Worm (Caenorhabditis elegans) whole organism, young adult: ENCODE data around the gene Y48E1C.2.

Experiments used
- B0035.1 ChIP-seq: sonication (generic microtip); optimal IDR thresholded peaks from 2 replicates; lab custom pipeline; 2016; ENCODE audit warnings: missing genetic modification characterization, mild to moderate bottlenecking, missing compliant biosample characterization, missing genotype, missing genetic modification reagents
- B0336.3 ChIP-seq: fragments of 200-800 bp; sonication (Bioruptor generic); IDR thresholded peaks from 2 replicates; pipeline ENCODE4 v1.3.6; 2022; ENCODE audit warnings: missing genetic modification characterization, missing compliant biosample characterization
- C06A6.2 ChIP-seq: fragments of 200-800 bp; sonication (Bioruptor generic); conservative IDR thresholded peaks from 2 replicates; pipeline ENCODE4 v1.3.6; 2022; ENCODE audit warnings: missing genetic modification characterization, missing compliant biosample characterization
- F22D6.2 ChIP-seq: sonication (generic microtip); optimal IDR thresholded peaks from 2 replicates; lab custom pipeline; 2016; ENCODE audit warnings: mild to moderate bottlenecking, missing genetic modification characterization, missing compliant biosample characterization
- T07F8.4 ChIP-seq: sonication (generic microtip); optimal IDR thresholded peaks from 2 replicates; lab custom pipeline; 2016; ENCODE audit warnings: mild to moderate bottlenecking, missing genetic modification characterization, moderate library complexity, missing compliant biosample characterization
- T26A5.8 ChIP-seq: sonication (generic microtip); optimal IDR thresholded peaks from 2 replicates; lab custom pipeline; 2016; ENCODE audit warnings: missing genetic modification characterization, missing compliant biosample characterization
- atf-7 ChIP-seq: sonication (generic microtip); optimal IDR thresholded peaks from 2 replicates; lab custom pipeline; 2017; ENCODE audit warnings: mild to moderate bottlenecking, missing genetic modification characterization, missing compliant biosample characterization
- athp-1 ChIP-seq: sonication (generic microtip); optimal IDR thresholded peaks from 2 replicates; lab custom pipeline; 2017; ENCODE audit warnings: mild to moderate bottlenecking, missing genetic modification characterization, missing compliant biosample characterization
- attf-6 ChIP-seq: fragments of 200-800 bp; sonication (Bioruptor generic); IDR thresholded peaks from 2 replicates; pipeline ENCODE4 v1.3.6; 2022; ENCODE audit warnings: missing genetic modification reagents, missing genetic modification characterization, missing compliant biosample characterization
- cebp-2 ChIP-seq: fragments of 200-800 bp; sonication (Bioruptor generic); IDR thresholded peaks from 2 replicates; pipeline ENCODE4 v1.3.6; 2022; ENCODE audit warnings: missing genetic modification characterization, missing compliant biosample characterization
- ceh-100 ChIP-seq: fragments of 200-800 bp; sonication (Bioruptor generic); IDR thresholded peaks from 2 replicates; pipeline ENCODE4 v1.3.6; 2022; ENCODE audit warnings: missing genetic modification reagents, missing genetic modification characterization, missing compliant biosample characterization
- ceh-40 ChIP-seq: fragments of 200-800 bp; sonication (Bioruptor generic); IDR thresholded peaks from 2 replicates; pipeline ENCODE4 v1.3.6; 2022; ENCODE audit warnings: missing genetic modification characterization, missing compliant biosample characterization
- ceh-58 ChIP-seq: fragments of 200-800 bp; sonication (Bioruptor generic); IDR thresholded peaks from 2 replicates; pipeline ENCODE4 v1.3.6; 2022; ENCODE audit warnings: missing genetic modification characterization, missing compliant biosample characterization
- chd-7 ChIP-seq: sonication (generic microtip); optimal IDR thresholded peaks from 2 replicates; lab custom pipeline; 2016; ENCODE audit warnings: mild to moderate bottlenecking, missing genetic modification characterization, moderate library complexity, missing compliant biosample characterization
- die-1 ChIP-seq: sonication (generic microtip); optimal IDR thresholded peaks from 2 replicates; lab custom pipeline; 2016; ENCODE audit warnings: missing genotype, mild to moderate bottlenecking, missing genetic modification characterization, missing compliant biosample characterization
- dox-1 ChIP-seq: fragments of 200-800 bp; sonication (Bioruptor generic); IDR thresholded peaks from 2 replicates; pipeline ENCODE4 v1.3.6; 2022; ENCODE audit warnings: missing genetic modification reagents, missing genetic modification characterization, missing compliant biosample characterization
- dpl-1 ChIP-seq: fragments of 150-350 bp; optimal IDR thresholded peaks from 2 replicates; lab custom pipeline; 2014; ENCODE audit warnings: missing biosample characterization, missing genetic modification reagents, missing genetic modification characterization
- egrh-3 ChIP-seq: fragments of 200-800 bp; sonication (Bioruptor generic); IDR thresholded peaks from 2 replicates; pipeline ENCODE4 v1.3.6; 2022; ENCODE audit warnings: missing genetic modification reagents, missing genetic modification characterization, missing compliant biosample characterization
- hlh-26 ChIP-seq: fragments of 200-800 bp; sonication (Bioruptor generic); conservative IDR thresholded peaks from 2 replicates; pipeline ENCODE4 v1.3.6; 2022; ENCODE audit warnings: missing genetic modification reagents, missing genetic modification characterization, missing compliant biosample characterization
- let-607 ChIP-seq, 2 experiments: fragments of 200-800 bp in 1 of 2; sonication (Bioruptor generic) in 1 of 2; sonication (generic microtip) in 1 of 2; optimal IDR thresholded peaks; 2 replicates each; lab custom pipeline; 2016 to 2018; ENCODE audit warnings: mild to moderate bottlenecking in 2 of 2, missing compliant biosample characterization in 2 of 2, missing genetic modification characterization in 2 of 2, moderate library complexity in 2 of 2, missing genotype in 1 of 2
- lin-40 ChIP-seq: sonication (generic microtip); optimal IDR thresholded peaks from 2 replicates; lab custom pipeline; 2016; ENCODE audit warnings: missing genetic modification characterization, mild to moderate bottlenecking, missing compliant biosample characterization, missing genotype, missing genetic modification reagents
- lir-1 ChIP-seq: fragments of 200-800 bp; sonication (Bioruptor generic); conservative IDR thresholded peaks from 2 replicates; pipeline ENCODE4 v1.3.6; 2022; ENCODE audit warnings: missing genetic modification reagents, missing genetic modification characterization, missing compliant biosample characterization
- lsl-1 ChIP-seq: fragments of 200-800 bp; sonication (Bioruptor generic); optimal IDR thresholded peaks from 2 replicates; lab custom pipeline; 2018; ENCODE audit warnings: mild to moderate bottlenecking, missing genetic modification characterization, moderate library complexity, missing compliant biosample characterization
- lsy-27 ChIP-seq: sonication (generic microtip); optimal IDR thresholded peaks from 2 replicates; lab custom pipeline; 2017; ENCODE audit warnings: missing genetic modification characterization, mild to moderate bottlenecking, missing compliant biosample characterization, antibody characterized with exemption, missing genotype, borderline replicate concordance; ENCODE audit not compliant: insufficient read depth
- madf-10 ChIP-seq: sonication (generic microtip); optimal IDR thresholded peaks from 2 replicates; lab custom pipeline; 2016; ENCODE audit warnings: mild to moderate bottlenecking, missing genetic modification characterization, missing compliant biosample characterization
- madf-8 ChIP-seq: fragments of 200-800 bp; sonication (Bioruptor generic); conservative IDR thresholded peaks from 2 replicates; pipeline ENCODE4 v1.3.6; 2022; ENCODE audit warnings: missing genetic modification reagents, missing genetic modification characterization, missing compliant biosample characterization
- mcd-1 ChIP-seq: fragments of 200-800 bp; sonication (Bioruptor generic); IDR thresholded peaks from 2 replicates; pipeline ENCODE4 v1.3.6; 2022; ENCODE audit warnings: missing genetic modification reagents, missing genetic modification characterization, missing compliant biosample characterization
- mes-4 ChIP-seq: sonication (generic microtip); optimal IDR thresholded peaks from 2 replicates; lab custom pipeline; 2016; ENCODE audit warnings: missing genotype, missing genetic modification characterization, missing compliant biosample characterization
- pbrm-1 ChIP-seq: fragments of 200-800 bp; sonication (Bioruptor generic); IDR thresholded peaks from 2 replicates; pipeline ENCODE4 v1.3.6; 2022; ENCODE audit warnings: missing genetic modification reagents, missing genetic modification characterization, missing compliant biosample characterization
- snpc-1.1 ChIP-seq: sonication (generic microtip); optimal IDR thresholded peaks from 2 replicates; lab custom pipeline; 2017; ENCODE audit warnings: missing genetic modification characterization, mild to moderate bottlenecking, missing compliant biosample characterization, antibody characterized with exemption, moderate library complexity, missing genotype, missing genetic modification reagents; ENCODE audit not compliant: insufficient read depth
- snpc-1.3 ChIP-seq: sonication (generic microtip); optimal IDR thresholded peaks from 2 replicates; lab custom pipeline; 2017; ENCODE audit warnings: missing genetic modification characterization, mild to moderate bottlenecking, missing compliant biosample characterization, antibody characterized with exemption, moderate library complexity, missing genotype, missing genetic modification reagents; ENCODE audit not compliant: insufficient read depth
- tbp1 ChIP-seq: fragments of 200-800 bp; sonication (Bioruptor generic); optimal IDR thresholded peaks from 2 replicates; lab custom pipeline; 2018; ENCODE audit warnings: mild to moderate bottlenecking, missing genetic modification characterization, missing compliant biosample characterization
- tlf-1 ChIP-seq: fragments of 200-800 bp; sonication (Bioruptor generic); optimal IDR thresholded peaks from 2 replicates; lab custom pipeline; 2018; ENCODE audit warnings: mild to moderate bottlenecking, missing genetic modification characterization, missing compliant biosample characterization
- unc-62 ChIP-seq: fragments of 150-350 bp; optimal IDR thresholded peaks from 2 replicates; lab custom pipeline; 2014; ENCODE audit warnings: missing biosample characterization, missing genetic modification reagents, missing genetic modification characterization
- zfh-2 ChIP-seq: fragments of 200-800 bp; sonication (Bioruptor generic); conservative IDR thresholded peaks from 2 replicates; pipeline ENCODE4 v1.3.6; 2022; ENCODE audit warnings: missing genetic modification reagents, missing genetic modification characterization, missing compliant biosample characterization
- ztf-22 ChIP-seq: fragments of 200-800 bp; sonication (Bioruptor generic); optimal IDR thresholded peaks from 2 replicates; lab custom pipeline; 2018; ENCODE audit warnings: mild to moderate bottlenecking, missing genetic modification characterization, moderate library complexity, missing compliant biosample characterization
- ztf-25 ChIP-seq: fragments of 200-800 bp; sonication (Bioruptor generic); IDR thresholded peaks from 2 replicates; pipeline ENCODE4 v1.3.6; 2022; ENCODE audit warnings: missing genetic modification reagents, missing genetic modification characterization, missing compliant biosample characterization
- ztf-3 ChIP-seq: fragments of 200-800 bp; sonication (Bioruptor generic); optimal IDR thresholded peaks from 2 replicates; lab custom pipeline; 2018; ENCODE audit warnings: mild to moderate bottlenecking, missing genetic modification characterization, missing compliant biosample characterization

The Y48E1C.2 gene

ce11 chrII:13424242-13424641 is at the start of gene Y48E1C.2:
Y48E1C.2 (plus strand) TSS chrII:13424542.
- TF ChIP-seq mes-4 (no peak), let-607 (tag; optimal IDR thresholded peaks at IDR 0.05; lab: Kevin White, UChicago) (no peak), madf-10 (no peak), die-1 (tag; lab: Kevin White, UChicago) (no peak), dpl-1 (no peak), ceh-40 (no peak)

- TF ChIP-seq T26A5.8 (tag; lab: Kevin White, UChicago) (no peak), lir-1 (GFP tag; lab: Robert Waterston, UW) (no peak), tlf-1 (GFP tag; lab: Kevin White, UChicago) (no peak), lsy-27 (tag; lab: Kevin White, UChicago) (no peak), dox-1 (GFP tag; lab: Robert Waterston, UW) (no peak), atf-7 (tag; lab: Kevin White, UChicago) (no peak), B0035.1 (tag; lab: Kevin White, UChicago) (no peak), pbrm-1 (GFP tag; lab: Robert Waterston, UW) (no peak)
- TF ChIP-seq, all 124 proteins: peak for 0
Measured at ce11 chrII:13376112-13376511, 48.2 kb upstream of the Y48E1C.2 start, which contains the start of gene Y48C3A.12. Y48C3A.12 (plus strand) TSS chrII:13376412.

ce11 chrII:13383061-13383460 is 41.3 kb upstream of the Y48E1C.2 start:
- TF ChIP-seq zfh-2 = peak; percentile 64
- no peak for TF ChIP-seq madf-10
- no peak for TF ChIP-seq chd-7 (tag; lab: Kevin White, UChicago)
- TF ChIP-seq attf-6 (GFP tag; lab: Robert Waterston, UW) = no peak
- no peak for TF ChIP-seq atf-7 (tag; lab: Kevin White, UChicago)
- TF ChIP-seq egrh-3 (GFP tag; lab: Robert Waterston, UW) = peak; percentile 43; the same call in 1 of the 2 replicates

ce11 chrII:13389461-13389860 is 34.9 kb upstream of the Y48E1C.2 start, which contains the start of gene Y48C3A.14:
Y48C3A.14 (plus strand) TSS chrII:13389761.
- no peak for TF ChIP-seq snpc-1.1 (tag; lab: Kevin White, UChicago)
- no peak for TF ChIP-seq tbp1 (GFP tag; lab: Kevin White, UChicago)
- no peak for TF ChIP-seq T07F8.4 (tag; lab: Kevin White, UChicago)
- TF ChIP-seq madf-10 = no peak
- TF ChIP-seq madf-8 (GFP tag; lab: Robert Waterston, UW) = no peak
- TF ChIP-seq snpc-1.3 (tag; lab: Kevin White, UChicago) = no peak
- no peak for TF ChIP-seq pbrm-1 (GFP tag; lab: Robert Waterston, UW)
- TF ChIP-seq lir-1 (GFP tag; lab: Robert Waterston, UW) = no peak
- no peak for TF ChIP-seq ztf-22 (GFP tag; lab: Kevin White, UChicago)
- TF ChIP-seq C06A6.2 (GFP tag; lab: Robert Waterston, UW) = no peak

- TF ChIP-seq ceh-58 (GFP tag; lab: Robert Waterston, UW) = no peak
- TF ChIP-seq ceh-100 (GFP tag; lab: Robert Waterston, UW) = no peak
- 0 out of 2 replicates have a peak, but pooled peaks have one; percentile 46 for TF ChIP-seq cebp-2
- no peak for TF ChIP-seq ztf-25 (GFP tag; lab: Robert Waterston, UW)
- TF ChIP-seq athp-1 (tag; lab: Kevin White, UChicago) = no peak
- no peak for TF ChIP-seq hlh-26 (GFP tag; lab: Robert Waterston, UW)
- TF ChIP-seq B0336.3 (GFP tag; lab: Robert Waterston, UW) = no peak
- TF ChIP-seq tlf-1 (GFP tag; lab: Kevin White, UChicago) = no peak
- TF ChIP-seq lin-40 (tag; lab: Kevin White, UChicago) = no peak
- no peak for TF ChIP-seq tbp1 (GFP tag; lab: Kevin White, UChicago)
- no peak for TF ChIP-seq unc-62 (GFP tag; lab: Kevin White, UChicago)
- TF ChIP-seq attf-6 (GFP tag; lab: Robert Waterston, UW) = no peak
- TF ChIP-seq dpl-1 = no peak
- TF ChIP-seq mcd-1 (GFP tag; lab: Robert Waterston, UW) = no peak
- no peak for TF ChIP-seq ztf-3 (GFP tag; lab: Kevin White, UChicago)
- TF ChIP-seq lsl-1 (GFP tag; lab: Kevin White, UChicago) = no peak
- TF ChIP-seq F22D6.2 = no peak
- peak; percentile 41; the same call in 1 of the 2 replicates for TF ChIP-seq egrh-3 (GFP tag; lab: Robert Waterston, UW)
- peak; percentile 85 for TF ChIP-seq zfh-2
Measured at ce11 chrII:13401549-13401948, 22.8 kb upstream of the Y48E1C.2 start.
